Fruit fly (Drosophila melanogaster): ENCODE results near the gene CG5853.

The CG5853 gene

dm6 chr2L:9894871-9895364 lies 52.5 kb downstream of the CG5853 start, which contains the start of gene Bka:
Gene Bka (plus strand): TSS chr2L:9895287.
- TF ChIP-seq cnc (optimal IDR thresholded peaks at IDR 0.05) (no peak), CG14711 (tag; optimal IDR thresholded peaks at IDR 0.05) (peak; percentile 71), Hr96 (GFP tag; optimal IDR thresholded peaks at IDR 0.05) (peak; percentile 44), bab1 (GFP tag; optimal IDR thresholded peaks at IDR 0.05) (peak; percentile 83), Crg-1 (GFP tag; optimal IDR thresholded peaks at IDR 0.05) (peak; percentile 69), kay (GFP tag; ENCODE audit: borderline replicate concordance) (no peak), CG1620 (GFP tag; optimal IDR thresholded peaks at IDR 0.05) (peak; percentile 33), pad (GFP tag; optimal IDR thresholded peaks at IDR 0.05) (peak; percentile 48), cic (GFP tag; optimal IDR thresholded peaks at IDR 0.05) (peak; percentile 19), CG7045 (GFP tag; optimal IDR thresholded peaks at IDR 0.05) (peak; percentile 38), Clk (GFP tag; optimal IDR thresholded peaks at IDR 0.05) (no peak), tj (GFP tag; optimal IDR thresholded peaks at IDR 0.05) (peak; percentile 73), toe (GFP tag; optimal IDR thresholded peaks at IDR 0.05) (no peak), ovo (GFP tag; optimal IDR thresholded peaks at IDR 0.05) (peak; percentile 18), CG33017 (tag; optimal IDR thresholded peaks at IDR 0.05) (peak; percentile 71), CG12768 (GFP tag; optimal IDR thresholded peaks at IDR 0.05) (no peak), CG5204 (GFP tag; optimal IDR thresholded peaks at IDR 0.05) (no peak), Mnt (GFP tag; optimal IDR thresholded peaks at IDR 0.05) (peak; percentile 100), CG11617 (GFP tag; optimal IDR thresholded peaks at IDR 0.05) (peak; percentile 87), CG7101 (tag; optimal IDR thresholded peaks at IDR 0.05) (peak; percentile 81)

- TF ChIP-seq Crg-1 (GFP tag; optimal IDR thresholded peaks at IDR 0.05) (no peak), tj (GFP tag; optimal IDR thresholded peaks at IDR 0.05) (no peak), CG7101 (tag; optimal IDR thresholded peaks at IDR 0.05) (no peak), cnc (optimal IDR thresholded peaks at IDR 0.05) (no peak), CG14711 (tag; optimal IDR thresholded peaks at IDR 0.05) (no peak), CG33017 (tag; optimal IDR thresholded peaks at IDR 0.05) (no peak), CG5204 (GFP tag; optimal IDR thresholded peaks at IDR 0.05) (no peak), toe (GFP tag; optimal IDR thresholded peaks at IDR 0.05) (no peak), pad (GFP tag; optimal IDR thresholded peaks at IDR 0.05) (no peak), CG11617 (GFP tag; optimal IDR thresholded peaks at IDR 0.05) (no peak), CG7045 (GFP tag; optimal IDR thresholded peaks at IDR 0.05) (no peak), Mnt (GFP tag; optimal IDR thresholded peaks at IDR 0.05) (no peak)
Measured at dm6 chr2L:9894193-9894592, 53.3 kb downstream of the CG5853 start.

- TF ChIP-seq bab1 (GFP tag; optimal IDR thresholded peaks at IDR 0.05) (peak; percentile 13), Mnt (GFP tag; optimal IDR thresholded peaks at IDR 0.05) (peak; percentile 80), toe (GFP tag; optimal IDR thresholded peaks at IDR 0.05) (no peak), CG33017 (tag; optimal IDR thresholded peaks at IDR 0.05) (no peak), pad (GFP tag; optimal IDR thresholded peaks at IDR 0.05) (no peak), CG12768 (GFP tag; optimal IDR thresholded peaks at IDR 0.05) (no peak), CG11617 (GFP tag; optimal IDR thresholded peaks at IDR 0.05) (no peak), Crg-1 (GFP tag; optimal IDR thresholded peaks at IDR 0.05) (peak; percentile 9)
Measured at dm6 chr2L:9893183-9893582, 54.3 kb downstream of the CG5853 start, which contains the start of gene mtDNA-helicase. Gene mtDNA-helicase (minus strand): TSS chr2L:9893446.
